Worm (Caenorhabditis elegans): Measurements from ENCODE around the gene nsph-3.1.

DNA sequence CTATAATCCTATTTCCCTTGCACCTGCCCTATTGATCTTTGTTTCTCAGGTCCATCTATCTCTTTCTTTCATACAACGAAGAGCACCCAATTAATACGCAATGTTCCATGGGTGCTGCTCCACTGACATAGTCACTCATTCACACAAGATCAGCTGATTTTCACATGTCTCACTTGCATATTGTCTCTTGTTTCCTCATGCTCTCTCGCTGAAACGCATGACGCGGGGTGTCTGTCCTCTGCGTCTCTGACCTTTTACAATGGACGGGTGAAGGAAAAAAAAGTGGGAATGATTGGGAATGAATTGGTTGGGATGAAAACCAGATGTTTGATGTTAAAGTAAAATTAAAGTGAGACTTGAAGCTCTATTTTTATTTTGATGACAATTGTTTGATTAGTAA is 14.3 kb upstream of the nsph-3.1 start:
- no peak for TF ChIP-seq lin-39 (tag; optimal IDR thresholded peaks at IDR 0.05)
- TF ChIP-seq madf-9 (GFP tag; conservative IDR thresholded peaks at IDR 0.05) = peak; percentile 57; the same call in 1 of the 2 replicates
